Fruit fly (Drosophila melanogaster) whole organism, embryonic: Measurements from ENCODE around the gene CG34008.

Source experiments
- Ada2b ChIP-seq: fragments of 200-800 bp; sonication (Bioruptor generic); IDR thresholded peaks from 2 replicates; pipeline ENCODE4 v1.3.6; 2022; ENCODE audit warnings: missing biosample characterization, missing genetic modification characterization
- CG10321 ChIP-seq: fragments of 200-800 bp; sonication (Bioruptor generic); IDR thresholded peaks from 2 replicates; pipeline ENCODE4 v1.3.6; 2022; ENCODE audit warnings: missing biosample characterization, missing genetic modification characterization
- CG12744 ChIP-seq: fragments of 200-800 bp; sonication (Bioruptor generic); optimal IDR thresholded peaks from 2 replicates; lab custom pipeline; 2016; ENCODE audit warnings: missing biosample characterization, missing genetic modification characterization
- CG13123 ChIP-seq: fragments of 200-800 bp; sonication (Bioruptor generic); optimal IDR thresholded peaks from 2 replicates; lab custom pipeline; 2016; ENCODE audit warnings: missing biosample characterization, missing genetic modification characterization
- CG15073 ChIP-seq: fragments of 200-800 bp; sonication (Bioruptor generic); optimal IDR thresholded peaks from 2 replicates; lab custom pipeline; 2016; ENCODE audit warnings: missing biosample characterization, missing genetic modification characterization
- CG16779 ChIP-seq: fragments of 200-800 bp; sonication (Bioruptor generic); IDR thresholded peaks from 2 replicates; pipeline ENCODE4 v1.3.6; 2022; ENCODE audit warnings: missing biosample characterization, missing genetic modification characterization
- CG17328 ChIP-seq: fragments of 200-800 bp; sonication (Bioruptor generic); IDR thresholded peaks from 2 replicates; pipeline ENCODE4 v1.3.6; 2022; ENCODE audit warnings: missing biosample characterization, missing genetic modification characterization
- CG17385 ChIP-seq: fragments of 200-800 bp; sonication (Bioruptor generic); optimal IDR thresholded peaks from 3 replicates; lab custom pipeline; 2018; ENCODE audit warnings: missing biosample characterization, mild to moderate bottlenecking, missing genetic modification characterization
- CG17912 ChIP-seq: fragments of 200-800 bp; sonication (Bioruptor generic); optimal IDR thresholded peaks from 2 replicates; lab custom pipeline; 2018; ENCODE audit warnings: missing biosample characterization, mild to moderate bottlenecking, missing genetic modification characterization
- CG18619 ChIP-seq: fragments of 200-800 bp; sonication (Bioruptor generic); optimal IDR thresholded peaks from 3 replicates; lab custom pipeline; 2017; ENCODE audit warnings: missing biosample characterization, mild to moderate bottlenecking, missing genetic modification characterization
- CG2116 ChIP-seq: fragments of 200-800 bp; sonication (Bioruptor generic); optimal IDR thresholded peaks from 3 replicates; lab custom pipeline; 2018; ENCODE audit warnings: missing biosample characterization, mild to moderate bottlenecking, missing genetic modification characterization
- CG3065 ChIP-seq: fragments of 200-800 bp; sonication (Bioruptor generic); optimal IDR thresholded peaks from 2 replicates; lab custom pipeline; 2016; ENCODE audit warnings: missing biosample characterization, missing genetic modification characterization
- CG8478 ChIP-seq: fragments of >200 bp; optimal IDR thresholded peaks from 2 replicates; lab custom pipeline; 2018
- CG9437 ChIP-seq: fragments of 200-800 bp; sonication (Bioruptor generic); optimal IDR thresholded peaks from 2 replicates; lab custom pipeline; 2018; ENCODE audit warnings: missing biosample characterization, mild to moderate bottlenecking, missing genetic modification characterization
- CG9817 ChIP-seq: fragments of 200-800 bp; sonication (Bioruptor generic); optimal IDR thresholded peaks from 2 replicates; lab custom pipeline; 2018; ENCODE audit warnings: missing biosample characterization, mild to moderate bottlenecking, missing genetic modification characterization, moderate library complexity
- Camta ChIP-seq: fragments of 200-800 bp; sonication (Bioruptor generic); optimal IDR thresholded peaks from 2 replicates; lab custom pipeline; 2016; ENCODE audit warnings: missing biosample characterization, missing genetic modification characterization
- Chrac-16 ChIP-seq: fragments of 200-800 bp; sonication (Bioruptor generic); optimal IDR thresholded peaks from 3 replicates; lab custom pipeline; 2016; ENCODE audit warnings: missing biosample characterization, missing genetic modification characterization
- D ChIP-seq, 2 experiments: fragments of 200-800 bp in 1 of 2; fragments of >200 bp in 1 of 2; sonication (Bioruptor generic) in 1 of 2; optimal IDR thresholded peaks; 2 replicates in 1 of 2; 3 replicates in 1 of 2; lab custom pipeline; 2017; ENCODE audit warnings: mild to moderate bottlenecking in 1 of 2, missing biosample characterization in 1 of 2, missing genetic modification characterization in 1 of 2, missing genetic modification reagents in 1 of 2
- Dek ChIP-seq: fragments of 200-800 bp; sonication (Bioruptor generic); optimal IDR thresholded peaks from 3 replicates; lab custom pipeline; 2019; ENCODE audit warnings: missing biosample characterization, mild to moderate bottlenecking, missing genetic modification characterization, moderate library complexity
- Dref ChIP-seq: fragments of 200-800 bp; sonication (Bioruptor generic); IDR thresholded peaks from 2 replicates; pipeline ENCODE4 v1.3.6; 2022; ENCODE audit warnings: missing biosample characterization, missing genetic modification characterization
- E2f2 ChIP-seq: fragments of 200-800 bp; sonication (Bioruptor generic); IDR thresholded peaks from 2 replicates; pipeline ENCODE4 v1.3.6; 2022; ENCODE audit warnings: missing biosample characterization, missing genetic modification characterization
- Fer3 ChIP-seq: fragments of 200-800 bp; sonication (Bioruptor generic); optimal IDR thresholded peaks from 2 replicates; lab custom pipeline; 2018; ENCODE audit warnings: missing biosample characterization, mild to moderate bottlenecking, missing genetic modification characterization, moderate library complexity
- H15 ChIP-seq: fragments of 200-800 bp; sonication (Bioruptor generic); IDR thresholded peaks from 3 replicates; pipeline ENCODE4 v1.3.6; 2022; ENCODE audit warnings: missing biosample characterization, missing genetic modification characterization
- Hr3 ChIP-seq: fragments of 200-800 bp; sonication (Bioruptor generic); optimal IDR thresholded peaks from 3 replicates; lab custom pipeline; 2016; ENCODE audit warnings: missing biosample characterization, missing genetic modification characterization
- Med ChIP-seq: fragments of 200-800 bp; sonication (Bioruptor generic); peaks from one replicate; lab custom pipeline; 2016; ENCODE audit warnings: missing biosample characterization, missing genetic modification characterization, mild to moderate bottlenecking, inconsistent platforms, moderate library complexity
- Nf-YC ChIP-seq: fragments of 200-800 bp; optimal IDR thresholded peaks from 3 replicates; lab custom pipeline; 2019; ENCODE audit warnings: missing biosample characterization, mild to moderate bottlenecking, missing genetic modification characterization, moderate library complexity
- PHDP ChIP-seq: fragments of 200-800 bp; sonication (Bioruptor generic); optimal IDR thresholded peaks from 3 replicates; lab custom pipeline; 2018; ENCODE audit warnings: missing biosample characterization, mild to moderate bottlenecking, missing genetic modification characterization, moderate library complexity
- Ptx1 ChIP-seq: fragments of 200-800 bp; sonication (Bioruptor generic); IDR thresholded peaks from 2 replicates; pipeline ENCODE4 v1.3.6; 2022; ENCODE audit warnings: missing biosample characterization, missing genetic modification characterization
- Rfx ChIP-seq: fragments of 200-800 bp; sonication (Bioruptor generic); IDR thresholded peaks from 2 replicates; pipeline ENCODE4 v1.3.6; 2022; ENCODE audit warnings: missing biosample characterization, missing genetic modification characterization
- Six4 ChIP-seq: fragments of 200-800 bp; sonication (Bioruptor generic); optimal IDR thresholded peaks from 2 replicates; lab custom pipeline; 2016; ENCODE audit warnings: missing biosample characterization, missing genetic modification characterization
- Usf ChIP-seq: fragments of 200-800 bp; sonication (Bioruptor generic); optimal IDR thresholded peaks from 2 replicates; lab custom pipeline; 2017; ENCODE audit warnings: missing genotype, missing biosample characterization, missing genetic modification characterization
- bsh ChIP-seq, 2 experiments: fragments of 200-800 bp; sonication (Bioruptor generic); optimal IDR thresholded peaks; 2 replicates each; lab custom pipeline; 2017 to 2018; ENCODE audit warnings: mild to moderate bottlenecking in 2 of 2, missing biosample characterization in 2 of 2, missing genetic modification characterization in 2 of 2, moderate library complexity in 1 of 2
- cad ChIP-seq: fragments of >200 bp; optimal IDR thresholded peaks from 2 replicates; lab custom pipeline; 2017; ENCODE audit warnings: missing biosample characterization, missing genetic modification characterization
- ci ChIP-seq: fragments of 200-800 bp; sonication (Bioruptor generic); IDR thresholded peaks from 3 replicates; pipeline ENCODE4 v1.3.6; 2022; ENCODE audit warnings: missing biosample characterization, missing genetic modification characterization
- crp ChIP-seq, 2 experiments: fragments of 200-800 bp; sonication (Bioruptor generic); optimal IDR thresholded peaks; 2 replicates in 1 of 2; 3 replicates in 1 of 2; lab custom pipeline; 2017; ENCODE audit warnings: missing biosample characterization in 2 of 2, missing genetic modification characterization in 2 of 2, mild to moderate bottlenecking in 1 of 2, moderate library complexity in 1 of 2
- ems ChIP-seq: fragments of 200-800 bp; sonication (Bioruptor generic); optimal IDR thresholded peaks from 3 replicates; lab custom pipeline; 2016; ENCODE audit warnings: missing biosample characterization, missing genetic modification characterization
- gce ChIP-seq: fragments of 200-800 bp; sonication (Bioruptor generic); IDR thresholded peaks from 3 replicates; pipeline ENCODE4 v1.3.6; 2022; ENCODE audit warnings: missing biosample characterization, missing genetic modification characterization
- gem ChIP-seq: fragments of 200-800 bp; sonication (Bioruptor generic); optimal IDR thresholded peaks from 2 replicates; lab custom pipeline; 2019; ENCODE audit warnings: missing biosample characterization, mild to moderate bottlenecking, missing genetic modification characterization, moderate library complexity
- inv ChIP-seq: fragments of 200-800 bp; sonication (Bioruptor generic); IDR thresholded peaks from 2 replicates; pipeline ENCODE4 v1.3.6; 2022; ENCODE audit warnings: missing biosample characterization, missing genetic modification characterization; ENCODE audit not compliant: partially characterized antibody
- kni ChIP-seq: fragments of 200-800 bp; sonication (Bioruptor generic); optimal IDR thresholded peaks from 3 replicates; lab custom pipeline; 2017; ENCODE audit warnings: mild to moderate bottlenecking, missing biosample characterization, missing genetic modification reagents, missing genetic modification characterization
- knrl ChIP-seq: fragments of 200-800 bp; sonication (Bioruptor generic); IDR thresholded peaks from 3 replicates; pipeline ENCODE4 v1.3.6; 2022; ENCODE audit warnings: missing biosample characterization, missing genetic modification characterization; ENCODE audit not compliant: partially characterized antibody
- mam ChIP-seq: fragments of 200-800 bp; sonication (Bioruptor generic); optimal IDR thresholded peaks from 3 replicates; lab custom pipeline; 2016; ENCODE audit warnings: missing biosample characterization, missing genetic modification characterization
- pita ChIP-seq: fragments of 200-800 bp; sonication (Bioruptor generic); optimal IDR thresholded peaks from 2 replicates; lab custom pipeline; 2017; ENCODE audit warnings: missing biosample characterization, mild to moderate bottlenecking, missing genetic modification characterization
- pros ChIP-seq: fragments of 200-800 bp; sonication (Bioruptor generic); optimal IDR thresholded peaks from 3 replicates; lab custom pipeline; 2019; ENCODE audit warnings: missing biosample characterization, mild to moderate bottlenecking, missing genetic modification characterization, moderate library complexity
- psq ChIP-seq: fragments of 200-800 bp; sonication (Bioruptor generic); optimal IDR thresholded peaks from 2 replicates; lab custom pipeline; 2017; ENCODE audit warnings: missing biosample characterization, missing genetic modification characterization
- seq ChIP-seq: fragments of 200-800 bp; sonication (Bioruptor generic); IDR thresholded peaks from 2 replicates; pipeline ENCODE4 v1.3.6; 2022; ENCODE audit warnings: missing biosample characterization, missing genetic modification characterization
- slou ChIP-seq: fragments of 200-800 bp; sonication (Bioruptor generic); optimal IDR thresholded peaks from 3 replicates; lab custom pipeline; 2016; ENCODE audit warnings: missing biosample characterization, missing genetic modification characterization
- toy ChIP-seq: fragments of 200-800 bp; sonication (Bioruptor generic); IDR thresholded peaks from 2 replicates; pipeline ENCODE4 v1.3.6; 2022; ENCODE audit warnings: missing biosample characterization, missing genetic modification characterization

The CG34008 gene

dm6 chr3R:20594194-20595144, 13.1 kb upstream of the CG34008 start (continued):
- TF ChIP-seq CG18619 (GFP tag; lab: Kevin White, UChicago), result peak; percentile 85
- TF ChIP-seq CG3065 (GFP tag; lab: Kevin White, UChicago), result peak; percentile 45
- peak; percentile 23 for TF ChIP-seq kni (GFP tag; lab: Kevin White, UChicago)
- TF ChIP-seq Rfx (GFP tag; lab: Robert Waterston, UW), result peak; percentile 49
- TF ChIP-seq ci (GFP tag; lab: Robert Waterston, UW), result peak; percentile 83
- TF ChIP-seq cad, result no peak
- TF ChIP-seq CG16779 (GFP tag; lab: Robert Waterston, UW), result no peak
- TF ChIP-seq pros (GFP tag; lab: Kevin White, UChicago), result peak; percentile 79
- no peak for TF ChIP-seq Dref (GFP tag; lab: Robert Waterston, UW)
- TF ChIP-seq CG12744, result no peak
- TF ChIP-seq H15 (GFP tag; lab: Robert Waterston, UW), result peak; percentile 77; the same call in 2 of the 3 replicates
- TF ChIP-seq CG13123 (GFP tag; lab: Kevin White, UChicago), result peak; percentile 55
- TF ChIP-seq gem (tag; lab: Kevin White, UChicago), result peak; percentile 98
- peak; percentile 93 for TF ChIP-seq PHDP
- TF ChIP-seq Camta (GFP tag; lab: Kevin White, UChicago), result no peak
- peak; percentile 50 for TF ChIP-seq CG2116 (GFP tag; lab: Kevin White, UChicago)
- peak; percentile 91 for TF ChIP-seq Six4 (GFP tag; lab: Kevin White, UChicago)
- TF ChIP-seq gce (GFP tag; lab: Robert Waterston, UW), result peak; percentile 74
- no peak for TF ChIP-seq mam (GFP tag; lab: Kevin White, UChicago)
- no peak for TF ChIP-seq inv (GFP tag; lab: Robert Waterston, UW)
- TF ChIP-seq Hr3 (GFP tag; lab: Kevin White, UChicago), result peak; percentile 85
- TF ChIP-seq D (optimal IDR thresholded peaks at IDR 0.05; lab: Kevin White, UChicago), result no peak
- peak; percentile 95 for TF ChIP-seq D (GFP tag; optimal IDR thresholded peaks at IDR 0.05; lab: Kevin White, UChicago)
- TF ChIP-seq CG8478 (lab: Kevin White, UChicago), result no peak
- no peak for TF ChIP-seq ems (GFP tag; lab: Kevin White, UChicago)
- peak; percentile 55; the same call in 1 of the 2 replicates for TF ChIP-seq toy (GFP tag; lab: Robert Waterston, UW)
- TF ChIP-seq Med (GFP tag; lab: Kevin White, UChicago), result peak; percentile 63
- TF ChIP-seq CG15073 (GFP tag; lab: Kevin White, UChicago), result no peak
- peak; percentile 67 for TF ChIP-seq slou (GFP tag; lab: Kevin White, UChicago)
- no peak for TF ChIP-seq CG10321 (GFP tag; lab: Robert Waterston, UW)
- TF ChIP-seq pita (GFP tag; lab: Kevin White, UChicago), result no peak
- peak; percentile 89 for TF ChIP-seq Ptx1 (GFP tag; lab: Robert Waterston, UW)
- peak; percentile 82 for TF ChIP-seq CG17385 (GFP tag; lab: Kevin White, UChicago)
- peak; percentile 81 for TF ChIP-seq Fer3
- peak; percentile 82 for TF ChIP-seq CG17328 (GFP tag; lab: Robert Waterston, UW)
- TF ChIP-seq bsh (GFP tag; optimal IDR thresholded peaks at IDR 0.05; lab: Kevin White, UChicago), result peak; percentile 79 to 95
- peak; percentile 68 for TF ChIP-seq Chrac-16 (GFP tag; lab: Kevin White, UChicago)
- peak; percentile 83 for TF ChIP-seq Dek (tag; lab: Kevin White, UChicago)
- TF ChIP-seq crp (GFP tag; optimal IDR thresholded peaks at IDR 0.05; lab: Kevin White, UChicago), result peak in 1 of 2 experiments; percentile 35
- no peak for TF ChIP-seq CG17912
- 0 out of 2 replicates have a peak, but pooled peaks have one; percentile 48 for TF ChIP-seq seq
- no peak for TF ChIP-seq knrl
- TF ChIP-seq CG9817 (tag; lab: Kevin White, UChicago), result peak; percentile 75
- TF ChIP-seq Usf (GFP tag; lab: Kevin White, UChicago), result peak; percentile 84
- TF ChIP-seq CG9437 (GFP tag; lab: Kevin White, UChicago), result peak; percentile 85
- TF ChIP-seq E2f2 (GFP tag; lab: Robert Waterston, UW), result peak; percentile 53; the same call in 1 of the 2 replicates
- TF ChIP-seq Ada2b (GFP tag; lab: Robert Waterston, UW), result peak; percentile 67
- TF ChIP-seq psq (GFP tag; lab: Kevin White, UChicago), result peak; percentile 62
- peak; percentile 73 for TF ChIP-seq Nf-YC (tag; lab: Kevin White, UChicago)
